Worm (Caenorhabditis elegans): ENCODE data around the gene glo-1.

ce11 chrX:9924962-9925361, 43.0 kb upstream of the glo-1 start, which contains the start of gene ugt-23:
- no peak for TF ChIP-seq nhr-11 (tag; optimal IDR thresholded peaks at IDR 0.05)
- TF ChIP-seq Y5F2A.4 (GFP tag; optimal IDR thresholded peaks at IDR 0.05) = no peak
- no peak for TF ChIP-seq snpc-4 (tag; optimal IDR thresholded peaks at IDR 0.05)
- TF ChIP-seq ama-1 (optimal IDR thresholded peaks at IDR 0.05) = no peak
- TF ChIP-seq mdl-1 (tag; optimal IDR thresholded peaks at IDR 0.05) = no peak
